Fruit fly (Drosophila melanogaster) whole organism, embryonic: ENCODE measurements around the gene Gbs-70E.

ENCODE experiments used
- Ada2b ChIP-seq: fragments of 200-800 bp; sonication (Bioruptor generic); IDR thresholded peaks from 2 replicates; pipeline ENCODE4 v1.3.6; 2022; ENCODE audit warnings: missing biosample characterization, missing genetic modification characterization
- B-H2 ChIP-seq: fragments of 200-800 bp; sonication (Bioruptor generic); optimal IDR thresholded peaks from 2 replicates; lab custom pipeline; 2018; ENCODE audit warnings: missing biosample characterization, mild to moderate bottlenecking, missing genetic modification characterization
- C15 ChIP-seq: fragments of 200-800 bp; sonication (Bioruptor generic); IDR thresholded peaks from 3 replicates; pipeline ENCODE4 v1.3.6; 2022; ENCODE audit warnings: missing biosample characterization, missing genetic modification characterization
- CG10267 ChIP-seq: fragments of 200-800 bp; sonication (Bioruptor generic); optimal IDR thresholded peaks from 2 replicates; lab custom pipeline; 2018; ENCODE audit warnings: missing biosample characterization, mild to moderate bottlenecking, missing genetic modification characterization, moderate library complexity
- CG10366 ChIP-seq: fragments of 200-800 bp; sonication (Bioruptor generic); IDR thresholded peaks from 2 replicates; pipeline ENCODE4 v1.3.6; 2022; ENCODE audit warnings: missing biosample characterization, missing genetic modification characterization
- CG12104 ChIP-seq: fragments of 200-800 bp; sonication (Bioruptor generic); optimal IDR thresholded peaks from 3 replicates; lab custom pipeline; 2016; ENCODE audit warnings: missing biosample characterization, missing genetic modification characterization
- CG12155 ChIP-seq: fragments of 200-800 bp; sonication (Bioruptor generic); optimal IDR thresholded peaks from 3 replicates; lab custom pipeline; 2016; ENCODE audit warnings: missing biosample characterization, missing genetic modification characterization
- CG12744 ChIP-seq: fragments of 200-800 bp; sonication (Bioruptor generic); optimal IDR thresholded peaks from 2 replicates; lab custom pipeline; 2016; ENCODE audit warnings: missing biosample characterization, missing genetic modification characterization
- CG12769 ChIP-seq: fragments of 200-800 bp; sonication (Bioruptor generic); optimal IDR thresholded peaks from 2 replicates; lab custom pipeline; 2019; ENCODE audit warnings: missing biosample characterization, mild to moderate bottlenecking, missing genetic modification characterization, moderate library complexity
- CG16779 ChIP-seq: fragments of 200-800 bp; sonication (Bioruptor generic); IDR thresholded peaks from 2 replicates; pipeline ENCODE4 v1.3.6; 2022; ENCODE audit warnings: missing biosample characterization, missing genetic modification characterization
- CG17912 ChIP-seq: fragments of 200-800 bp; sonication (Bioruptor generic); optimal IDR thresholded peaks from 2 replicates; lab custom pipeline; 2018; ENCODE audit warnings: missing biosample characterization, mild to moderate bottlenecking, missing genetic modification characterization
- CG33213 ChIP-seq: fragments of 200-800 bp; sonication (Bioruptor generic); optimal IDR thresholded peaks from 3 replicates; lab custom pipeline; 2016; ENCODE audit warnings: missing biosample characterization, missing genetic modification characterization
- CG5180 ChIP-seq: fragments of 200-800 bp; sonication (Bioruptor generic); optimal IDR thresholded peaks from 3 replicates; lab custom pipeline; 2017; ENCODE audit warnings: missing biosample characterization, missing genetic modification characterization, mild to moderate bottlenecking, moderate library complexity, missing genetic modification reagents
- CG6689 ChIP-seq: fragments of 200-800 bp; sonication (Bioruptor generic); IDR thresholded peaks from 2 replicates; pipeline ENCODE4 v1.3.6; 2022; ENCODE audit warnings: missing biosample characterization, missing genetic modification characterization
- CG7786 ChIP-seq: fragments of 200-800 bp; sonication (Bioruptor generic); optimal IDR thresholded peaks from 2 replicates; lab custom pipeline; 2016; ENCODE audit warnings: missing biosample characterization, missing genetic modification characterization
- CG7987 ChIP-seq: fragments of 200-800 bp; sonication (Bioruptor generic); optimal IDR thresholded peaks from 2 replicates; lab custom pipeline; 2018; ENCODE audit warnings: missing biosample characterization, mild to moderate bottlenecking, missing genetic modification characterization, moderate library complexity
- CG8359 ChIP-seq: fragments of 200-800 bp; sonication (Bioruptor generic); optimal IDR thresholded peaks from 2 replicates; lab custom pipeline; 2017; ENCODE audit warnings: missing biosample characterization, mild to moderate bottlenecking, missing genetic modification characterization, borderline replicate concordance
- CG8478 ChIP-seq: fragments of >200 bp; optimal IDR thresholded peaks from 2 replicates; lab custom pipeline; 2018
- CG8944 ChIP-seq: fragments of 200-800 bp; sonication (Bioruptor generic); optimal IDR thresholded peaks from 3 replicates; lab custom pipeline; 2016; ENCODE audit warnings: missing biosample characterization, missing genetic modification characterization
- CG9437 ChIP-seq: fragments of 200-800 bp; sonication (Bioruptor generic); optimal IDR thresholded peaks from 2 replicates; lab custom pipeline; 2018; ENCODE audit warnings: missing biosample characterization, mild to moderate bottlenecking, missing genetic modification characterization
- Chrac-16 ChIP-seq: fragments of 200-800 bp; sonication (Bioruptor generic); optimal IDR thresholded peaks from 3 replicates; lab custom pipeline; 2016; ENCODE audit warnings: missing biosample characterization, missing genetic modification characterization
- CrebB ChIP-seq: fragments of 200-800 bp; sonication (Bioruptor generic); optimal IDR thresholded peaks from 3 replicates; lab custom pipeline; 2018; ENCODE audit warnings: missing biosample characterization, mild to moderate bottlenecking, missing genetic modification characterization
- HHEX ChIP-seq: fragments of 200-800 bp; sonication (Bioruptor generic); optimal IDR thresholded peaks from 3 replicates; lab custom pipeline; 2017; ENCODE audit warnings: missing biosample characterization, mild to moderate bottlenecking, missing genetic modification characterization, missing genetic modification reagents
- Hey ChIP-seq: fragments of 200-800 bp; sonication (Bioruptor generic); optimal IDR thresholded peaks from 3 replicates; lab custom pipeline; 2018; ENCODE audit warnings: missing biosample characterization, mild to moderate bottlenecking, missing genetic modification characterization
- HmgZ ChIP-seq: fragments of 200-800 bp; sonication (Bioruptor generic); optimal IDR thresholded peaks from 2 replicates; lab custom pipeline; 2018; ENCODE audit warnings: missing biosample characterization, mild to moderate bottlenecking, missing genetic modification characterization
- Jarid2 ChIP-seq: fragments of 200-800 bp; sonication (Bioruptor generic); optimal IDR thresholded peaks from 3 replicates; lab custom pipeline; 2017; ENCODE audit warnings: mild to moderate bottlenecking, missing biosample characterization, missing genetic modification reagents, missing genetic modification characterization
- MBD-R2 ChIP-seq: fragments of 200-800 bp; sonication (Bioruptor generic); IDR thresholded peaks from 2 replicates; pipeline ENCODE4 v1.3.6; 2022; ENCODE audit warnings: missing biosample characterization, missing genetic modification characterization
- Myb ChIP-seq: fragments of 200-800 bp; sonication (Bioruptor generic); optimal IDR thresholded peaks from 2 replicates; lab custom pipeline; 2016; ENCODE audit warnings: missing biosample characterization, missing genetic modification characterization
- Oaz ChIP-seq: fragments of 200-800 bp; sonication (Bioruptor generic); IDR thresholded peaks from 2 replicates; pipeline ENCODE4 v1.3.6; 2022; ENCODE audit warnings: missing biosample characterization, missing genetic modification characterization
- Ptx1 ChIP-seq: fragments of 200-800 bp; sonication (Bioruptor generic); IDR thresholded peaks from 2 replicates; pipeline ENCODE4 v1.3.6; 2022; ENCODE audit warnings: missing biosample characterization, missing genetic modification characterization
- Six4 ChIP-seq: fragments of 200-800 bp; sonication (Bioruptor generic); optimal IDR thresholded peaks from 2 replicates; lab custom pipeline; 2016; ENCODE audit warnings: missing biosample characterization, missing genetic modification characterization
- Sry-δ ChIP-seq: fragments of 200-800 bp; sonication (Bioruptor generic); optimal IDR thresholded peaks from 2 replicates; lab custom pipeline; 2016; ENCODE audit warnings: missing biosample characterization, missing genetic modification characterization
- Trl ChIP-seq, 3 experiments: fragments of >200 bp in 2 of 3; fragments of 200-800 bp in 1 of 3; sonication (Bioruptor generic) in 1 of 3; optimal IDR thresholded peaks; 2 replicates in 1 of 3; 3 replicates in 2 of 3; lab custom pipeline; 2016 to 2017; ENCODE audit warnings: missing biosample characterization in 1 of 3, missing genetic modification characterization in 1 of 3
- ara ChIP-seq: fragments of 200-800 bp; sonication (Bioruptor generic); IDR thresholded peaks from 2 replicates; pipeline ENCODE4 v1.3.6; 2022; ENCODE audit warnings: missing biosample characterization, missing genetic modification characterization
- ato ChIP-seq: fragments of 200-800 bp; sonication (Bioruptor generic); IDR thresholded peaks from 2 replicates; pipeline ENCODE4 v1.3.6; 2022; ENCODE audit warnings: missing biosample characterization, missing genetic modification characterization; ENCODE audit not compliant: partially characterized antibody
- bab2 ChIP-seq: fragments of 200-800 bp; sonication (Bioruptor generic); optimal IDR thresholded peaks from 2 replicates; lab custom pipeline; 2016; ENCODE audit warnings: missing biosample characterization, missing genetic modification characterization
- bcd ChIP-seq: fragments of 200-800 bp; sonication (Bioruptor generic); optimal IDR thresholded peaks from 2 replicates; lab custom pipeline; 2017; ENCODE audit warnings: missing biosample characterization, mild to moderate bottlenecking, missing genetic modification characterization
- chinmo ChIP-seq: fragments of 200-800 bp; sonication (Bioruptor generic); IDR thresholded peaks from 4 replicates; pipeline ENCODE4 v1.3.6; 2022; ENCODE audit warnings: missing biosample characterization, missing genetic modification characterization; ENCODE audit not compliant: partially characterized antibody
- crc ChIP-seq: fragments of 200-800 bp; sonication (Bioruptor generic); optimal IDR thresholded peaks from 2 replicates; lab custom pipeline; 2016; ENCODE audit warnings: missing biosample characterization, missing genetic modification characterization
- dpn ChIP-seq, 2 experiments: fragments of 200-800 bp; sonication (Bioruptor generic); optimal IDR thresholded peaks; 3 replicates each; lab custom pipeline; 2016; ENCODE audit warnings: missing biosample characterization in 2 of 2, missing genetic modification characterization in 2 of 2
- emc ChIP-seq: fragments of 200-800 bp; sonication (Bioruptor generic); optimal IDR thresholded peaks from 2 replicates; lab custom pipeline; 2016; ENCODE audit warnings: missing biosample characterization, missing genetic modification characterization
- eyg ChIP-seq: fragments of 200-800 bp; sonication (Bioruptor generic); optimal IDR thresholded peaks from 3 replicates; lab custom pipeline; 2016; ENCODE audit warnings: missing biosample characterization, missing genetic modification characterization
- gcm ChIP-seq: fragments of 200-800 bp; sonication (Bioruptor generic); optimal IDR thresholded peaks from 2 replicates; lab custom pipeline; 2019; ENCODE audit warnings: missing biosample characterization, mild to moderate bottlenecking, missing genetic modification characterization, moderate library complexity
- hth ChIP-seq: fragments of >200 bp; optimal IDR thresholded peaks from 2 replicates; lab custom pipeline; 2017; ENCODE audit warnings: inconsistent platforms
- kni ChIP-seq: fragments of 200-800 bp; sonication (Bioruptor generic); optimal IDR thresholded peaks from 3 replicates; lab custom pipeline; 2017; ENCODE audit warnings: mild to moderate bottlenecking, missing biosample characterization, missing genetic modification reagents, missing genetic modification characterization
- repo ChIP-seq: fragments of 200-800 bp; sonication (Bioruptor generic); optimal IDR thresholded peaks from 2 replicates; lab custom pipeline; 2016; ENCODE audit warnings: missing biosample characterization, missing genetic modification characterization
- scrt ChIP-seq: fragments of 200-800 bp; sonication (Bioruptor generic); optimal IDR thresholded peaks from 2 replicates; lab custom pipeline; 2018; ENCODE audit warnings: missing biosample characterization, mild to moderate bottlenecking, missing genetic modification characterization, moderate library complexity
- sug ChIP-seq: fragments of 200-800 bp; optimal IDR thresholded peaks from 2 replicates; lab custom pipeline; 2019; ENCODE audit warnings: missing biosample characterization, mild to moderate bottlenecking, missing genetic modification characterization, moderate library complexity
- vnd ChIP-seq: fragments of 200-800 bp; sonication (Bioruptor generic); IDR thresholded peaks from 3 replicates; pipeline ENCODE4 v1.3.6; 2022; ENCODE audit warnings: missing biosample characterization, missing genetic modification characterization; ENCODE audit not compliant: partially characterized antibody

Gene Gbs-70E

dm6 chr3L:14537435-14537991, 13.3 kb downstream of the Gbs-70E start, which contains the start of gene Mpcp2 (continued):
- TF ChIP-seq gcm (GFP tag; lab: Kevin White, UChicago) (peak; percentile 49), ato (GFP tag; lab: Robert Waterston, UW) (no peak), vnd (GFP tag; lab: Robert Waterston, UW) (no peak), Ptx1 (GFP tag; lab: Robert Waterston, UW) (no peak), CG12744 (GFP tag; lab: Kevin White, UChicago) (no peak), CG17912 (GFP tag; lab: Kevin White, UChicago) (peak; percentile 69), CG8478 (no peak), CG7786 (GFP tag; lab: Kevin White, UChicago) (peak; percentile 0), Trl (optimal IDR thresholded peaks at IDR 0.05; lab: Kevin White, UChicago) (no peak), Trl (GFP tag; optimal IDR thresholded peaks at IDR 0.05; lab: Kevin White, UChicago) (no peak), CG10267 (tag; lab: Kevin White, UChicago) (peak; percentile 59), CG10366 (GFP tag; lab: Robert Waterston, UW) (no peak), eyg (GFP tag; lab: Kevin White, UChicago) (no peak), Ada2b (GFP tag; lab: Robert Waterston, UW) (no peak; the same call in 1 of the 2 replicates), CrebB (peak; percentile 71), CG8359 (GFP tag; lab: Kevin White, UChicago) (no peak), bcd (GFP tag; lab: Kevin White, UChicago) (peak; percentile 55), HmgZ (tag; lab: Kevin White, UChicago) (peak; percentile 93), Oaz (no peak), dpn (GFP tag; optimal IDR thresholded peaks at IDR 0.05; lab: Kevin White, UChicago) (peak in 1 of 2 experiments; percentile 34), CG8944 (no peak), bab2 (GFP tag; lab: Kevin White, UChicago) (peak; percentile 8), MBD-R2 (peak; percentile 32; the same call in 1 of the 2 replicates), chinmo (GFP tag; lab: Robert Waterston, UW) (0 out of 4 replicates have a peak, but pooled peaks have one; percentile 52), sug (tag; lab: Kevin White, UChicago) (peak; percentile 92), Chrac-16 (no peak), Sry-δ (GFP tag; lab: Kevin White, UChicago) (peak; percentile 55), CG16779 (GFP tag; lab: Robert Waterston, UW) (no peak), scrt (GFP tag; lab: Kevin White, UChicago) (peak; percentile 27), CG12155 (GFP tag; lab: Kevin White, UChicago) (peak; percentile 38), HHEX (GFP tag; lab: Kevin White, UChicago) (peak; percentile 28), CG12104 (GFP tag; lab: Kevin White, UChicago) (no peak)

- TF ChIP-seq Hey (tag; lab: Kevin White, UChicago) (no peak), Myb (GFP tag; lab: Kevin White, UChicago) (no peak), CG33213 (GFP tag; lab: Kevin White, UChicago) (no peak), CG7987 (no peak), crc (GFP tag; lab: Kevin White, UChicago) (no peak), B-H2 (GFP tag; lab: Kevin White, UChicago) (peak; percentile 28), Six4 (no peak), ara (GFP tag; lab: Robert Waterston, UW) (no peak), repo (GFP tag; lab: Kevin White, UChicago) (no peak), CG9437 (GFP tag; lab: Kevin White, UChicago) (no peak), Jarid2 (GFP tag; lab: Kevin White, UChicago) (peak; percentile 90), CG5180 (GFP tag; lab: Kevin White, UChicago) (peak; percentile 96), CG12769 (peak; percentile 50), CG12744 (GFP tag; lab: Kevin White, UChicago) (no peak), kni (GFP tag; lab: Kevin White, UChicago) (peak; percentile 19), CG17912 (GFP tag; lab: Kevin White, UChicago) (no peak), C15 (no peak), CG6689 (GFP tag; lab: Robert Waterston, UW) (no peak), vnd (GFP tag; lab: Robert Waterston, UW) (no peak), hth (no peak), emc (no peak), HHEX (GFP tag; lab: Kevin White, UChicago) (no peak)
Observed at dm6 chr3L:14536042-14536684, 14.6 kb downstream of the Gbs-70E start, which contains the start of the genes bbg and CG43246. TSS of gene bbg (minus strand) at chr3L:14536276. TSS of gene CG43246 (plus strand) at chr3L:14536634.
